Worm (Caenorhabditis elegans) whole organism, L4 larva: ENCODE results near the gene oac-14.

ENCODE experiments used
- Y75B8A.6 ChIP-seq: fragments of 200-800 bp; sonication (Bioruptor generic); IDR thresholded peaks from 2 replicates; pipeline ENCODE4 v1.3.6; 2022; ENCODE audit warnings: missing genetic modification reagents, missing genetic modification characterization, missing compliant biosample characterization
- ces-1 ChIP-seq: fragments of 150-350 bp; sonication (generic microtip); optimal IDR thresholded peaks from 4 replicates; lab custom pipeline; 2014; ENCODE audit warnings: missing biosample characterization, missing genetic modification reagents, missing genetic modification characterization
- dmd-8 ChIP-seq: fragments of 200-800 bp; sonication (Bioruptor generic); IDR thresholded peaks from 2 replicates; pipeline ENCODE4 v1.3.6; 2022; ENCODE audit warnings: missing genetic modification characterization, missing compliant biosample characterization
- dmd-9 ChIP-seq: fragments of 200-800 bp; sonication (Bioruptor generic); IDR thresholded peaks from 2 replicates; pipeline ENCODE4 v1.3.6; 2022; ENCODE audit warnings: missing genetic modification reagents, missing genetic modification characterization, missing compliant biosample characterization
- fkh-10 ChIP-seq: fragments of 150-350 bp; optimal IDR thresholded peaks from 2 replicates; lab custom pipeline; 2014; ENCODE audit warnings: missing biosample characterization, missing genetic modification reagents, missing genetic modification characterization
- jun-1 ChIP-seq: fragments of 150-350 bp; optimal IDR thresholded peaks from 2 replicates; lab custom pipeline; 2014; ENCODE audit warnings: missing biosample characterization, missing genetic modification reagents, missing genetic modification characterization
- madf-9 ChIP-seq: fragments of 200-800 bp; sonication (Bioruptor generic); conservative IDR thresholded peaks from 2 replicates; pipeline ENCODE4 v1.3.6; 2022; ENCODE audit warnings: missing genetic modification reagents, missing genetic modification characterization, missing compliant biosample characterization
- mep-1 ChIP-seq: fragments of 150-350 bp; sonication (generic microtip); optimal IDR thresholded peaks from 3 replicates; lab custom pipeline; 2014; ENCODE audit warnings: missing biosample characterization, missing genetic modification characterization
- nhr-42 ChIP-seq: fragments of 200-800 bp; sonication (Bioruptor generic); IDR thresholded peaks from 2 replicates; pipeline ENCODE4 v1.3.6; 2022; ENCODE audit warnings: missing genetic modification characterization, missing compliant biosample characterization
- pha-4 ChIP-seq, 2 experiments: fragments of 150-350 bp in 1 of 2; fragments of 200-800 bp in 1 of 2; sonication (Bioruptor generic) in 1 of 2; IDR thresholded peaks in 1 of 2; optimal IDR thresholded peaks in 1 of 2; 2 replicates each; pipeline versions ENCODE4 v1.3.6 to Lab custom; 2014 to 2022; ENCODE audit warnings: missing genetic modification characterization in 2 of 2, missing genetic modification reagents in 2 of 2, missing biosample characterization in 1 of 2, missing compliant biosample characterization in 1 of 2
- spr-1 ChIP-seq: sonication (generic microtip); optimal IDR thresholded peaks from 2 replicates; lab custom pipeline; 2016; ENCODE audit warnings: mild to moderate bottlenecking, missing genetic modification characterization, missing compliant biosample characterization
- zfp-2 ChIP-seq: sonication (generic microtip); optimal IDR thresholded peaks from 2 replicates; lab custom pipeline; 2016; ENCODE audit warnings: mild to moderate bottlenecking, missing genetic modification characterization, missing compliant biosample characterization
- ztf-11 ChIP-seq: fragments of 150-350 bp; optimal IDR thresholded peaks from 2 replicates; lab custom pipeline; 2014; ENCODE audit warnings: missing biosample characterization, missing genetic modification characterization

DNA sequence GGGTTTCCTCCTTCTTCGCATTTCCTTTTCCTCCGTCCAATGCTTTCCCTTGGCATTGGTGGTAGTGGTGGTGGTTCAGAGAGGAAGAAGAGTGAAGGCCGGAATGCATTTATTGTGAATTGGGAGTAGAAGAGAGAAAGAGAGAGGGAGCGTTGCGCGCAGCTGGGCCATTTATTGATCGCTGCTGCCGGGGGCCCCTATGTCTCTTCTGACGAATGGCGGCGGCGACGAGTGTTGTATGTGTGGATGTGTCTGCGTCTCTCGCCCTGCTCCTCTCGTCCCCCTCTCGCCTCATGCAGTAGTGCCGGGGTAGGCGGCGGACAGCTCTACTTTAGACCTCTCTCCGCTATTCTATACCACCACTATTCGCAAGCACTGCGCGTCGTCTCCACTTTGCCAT lies 4.8 kb upstream of the oac-14 start, which contains the start of gene unc-115:
- TF ChIP-seq mep-1 (tag; lab: Kevin White, UChicago) = peak; percentile 87
- peak; percentile 78 for TF ChIP-seq pha-4 (GFP tag; IDR thresholded peaks at IDR 0.05; lab: Robert Waterston, UW)
- TF ChIP-seq pha-4 (tag; optimal IDR thresholded peaks at IDR 0.05; lab: Kevin White, UChicago) = no peak
- TF ChIP-seq spr-1 = peak; percentile 52
- TF ChIP-seq fkh-10 (GFP tag; lab: Kevin White, UChicago) = no peak
- no peak for TF ChIP-seq ztf-11 (tag; lab: Kevin White, UChicago)
- no peak for TF ChIP-seq jun-1 (tag; lab: Kevin White, UChicago)
- TF ChIP-seq nhr-42 (GFP tag; lab: Robert Waterston, UW) = 0 out of 2 replicates have a peak, but pooled peaks have one; percentile 22
- TF ChIP-seq dmd-9 (GFP tag; lab: Robert Waterston, UW) = no peak
- no peak for TF ChIP-seq zfp-2
- TF ChIP-seq Y75B8A.6 (GFP tag; lab: Robert Waterston, UW) = no peak
- TF ChIP-seq madf-9 (GFP tag; lab: Robert Waterston, UW) = peak; percentile 75
- TF ChIP-seq ces-1 = peak; percentile 74
- TF ChIP-seq dmd-8 (GFP tag; lab: Robert Waterston, UW) = peak; percentile 77; the same call in 1 of the 2 replicates
